Worm (Caenorhabditis elegans) whole organism, late embryonic: ENCODE results near the gene Y62E10A.20.
"Not testable (repeated sequence)": the region's sequence is repeated elsewhere in the genome, so short reads cannot be mapped to it uniquely, and the experiment has no call there.

Experiments
- C08G9.2 ChIP-seq: sonication (generic microtip); optimal IDR thresholded peaks from 2 replicates; lab custom pipeline; 2016; ENCODE audit warnings: mild to moderate bottlenecking, missing genetic modification characterization, moderate library complexity, missing compliant biosample characterization
- C38D4.7 ChIP-seq: fragments of 200-800 bp; sonication (Bioruptor generic); optimal IDR thresholded peaks from 2 replicates; lab custom pipeline; 2018; ENCODE audit warnings: mild to moderate bottlenecking, missing genetic modification characterization, moderate library complexity, missing compliant biosample characterization
- Y22D7AL.16 ChIP-seq: sonication (generic microtip); optimal IDR thresholded peaks from 2 replicates; lab custom pipeline; 2016; ENCODE audit warnings: missing genetic modification characterization, missing compliant biosample characterization
- ceh-19 ChIP-seq: fragments of 200-800 bp; sonication (Bioruptor generic); optimal IDR thresholded peaks from 2 replicates; lab custom pipeline; 2018; ENCODE audit warnings: mild to moderate bottlenecking, missing genetic modification characterization, missing compliant biosample characterization
- ceh-2 ChIP-seq: sonication (generic microtip); optimal IDR thresholded peaks from 2 replicates; lab custom pipeline; 2016; ENCODE audit warnings: missing genotype, missing genetic modification characterization, missing compliant biosample characterization
- ceh-22 ChIP-seq: sonication (generic microtip); optimal IDR thresholded peaks from 2 replicates; lab custom pipeline; 2017; ENCODE audit warnings: missing biosample characterization, missing genetic modification characterization
- ceh-24 ChIP-seq: sonication (generic microtip); optimal IDR thresholded peaks from 2 replicates; lab custom pipeline; 2016; ENCODE audit warnings: mild to moderate bottlenecking, missing genetic modification characterization, missing compliant biosample characterization
- ceh-30 ChIP-seq: fragments of 150-350 bp; optimal IDR thresholded peaks from 2 replicates; lab custom pipeline; 2014; ENCODE audit warnings: missing biosample characterization, missing genetic modification characterization
- ceh-34 ChIP-seq: sonication (generic microtip); optimal IDR thresholded peaks from 2 replicates; lab custom pipeline; 2016; ENCODE audit warnings: mild to moderate bottlenecking, missing genetic modification characterization, missing compliant biosample characterization
- ceh-45 ChIP-seq: fragments of 200-800 bp; sonication (Bioruptor generic); IDR thresholded peaks from 2 replicates; pipeline ENCODE4 v1.3.6; 2022; ENCODE audit warnings: missing genetic modification reagents, missing genetic modification characterization, missing compliant biosample characterization
- ets-4 ChIP-seq: sonication (generic microtip); optimal IDR thresholded peaks from 2 replicates; lab custom pipeline; 2016; ENCODE audit warnings: missing genetic modification characterization, missing compliant biosample characterization
- fax-1 ChIP-seq: sonication (generic microtip); optimal IDR thresholded peaks from 2 replicates; lab custom pipeline; 2016; ENCODE audit warnings: missing genotype, missing genetic modification characterization, missing compliant biosample characterization
- fkh-10 ChIP-seq: fragments of 150-350 bp; optimal IDR thresholded peaks from 2 replicates; lab custom pipeline; 2014; ENCODE audit warnings: missing biosample characterization, missing genetic modification reagents, missing genetic modification characterization
- fkh-6 ChIP-seq: sonication (generic microtip); optimal IDR thresholded peaks from 2 replicates; lab custom pipeline; 2016; ENCODE audit warnings: missing genetic modification characterization, missing compliant biosample characterization
- gmeb-2 ChIP-seq: sonication (generic microtip); optimal IDR thresholded peaks from 2 replicates; lab custom pipeline; 2016; ENCODE audit warnings: missing genetic modification characterization, inconsistent platforms, missing compliant biosample characterization
- hlh-13 ChIP-seq: fragments of 200-800 bp; sonication (Bioruptor generic); optimal IDR thresholded peaks from 2 replicates; lab custom pipeline; 2018; ENCODE audit warnings: mild to moderate bottlenecking, missing genetic modification characterization, missing compliant biosample characterization
- hlh-6 ChIP-seq: sonication (generic microtip); optimal IDR thresholded peaks from 2 replicates; lab custom pipeline; 2016; ENCODE audit warnings: missing genotype, missing genetic modification characterization, missing compliant biosample characterization
- hlh-8 ChIP-seq: sonication (generic microtip); optimal IDR thresholded peaks from 2 replicates; lab custom pipeline; 2016; ENCODE audit warnings: missing genotype, missing genetic modification characterization, missing compliant biosample characterization
- lin-11 ChIP-seq: fragments of 200-800 bp; sonication (Bioruptor generic); optimal IDR thresholded peaks from 2 replicates; lab custom pipeline; 2018; ENCODE audit warnings: mild to moderate bottlenecking, missing genetic modification characterization, missing compliant biosample characterization
- mec-3 ChIP-seq: sonication (generic microtip); optimal IDR thresholded peaks from 2 replicates; lab custom pipeline; 2016; ENCODE audit warnings: borderline replicate concordance, missing genetic modification characterization, missing compliant biosample characterization
- nfya-1 ChIP-seq: sonication (generic microtip); optimal IDR thresholded peaks from 2 replicates; lab custom pipeline; 2017; ENCODE audit warnings: missing genetic modification characterization, mild to moderate bottlenecking, missing compliant biosample characterization, antibody characterized with exemption, moderate library complexity
- nhr-11 ChIP-seq: fragments of 150-350 bp; optimal IDR thresholded peaks from 2 replicates; lab custom pipeline; 2014; ENCODE audit warnings: missing biosample characterization, missing genetic modification characterization
- nhr-232 ChIP-seq: sonication (generic microtip); optimal IDR thresholded peaks from 2 replicates; lab custom pipeline; 2016; ENCODE audit warnings: missing genetic modification characterization, missing compliant biosample characterization
- npax-4 ChIP-seq: sonication (generic microtip); optimal IDR thresholded peaks from 2 replicates; lab custom pipeline; 2016; ENCODE audit warnings: missing genetic modification characterization, missing compliant biosample characterization
- odd-2 ChIP-seq: sonication (generic microtip); optimal IDR thresholded peaks from 2 replicates; lab custom pipeline; 2017; ENCODE audit warnings: antibody characterized with exemption, mild to moderate bottlenecking, missing genetic modification characterization, missing compliant biosample characterization
- pag-3 ChIP-seq: sonication (generic microtip); optimal IDR thresholded peaks from 2 replicates; lab custom pipeline; 2016; ENCODE audit warnings: missing compliant biosample characterization, missing genetic modification characterization, borderline replicate concordance
- pat-9 ChIP-seq: fragments of 200-800 bp; sonication (Bioruptor generic); optimal IDR thresholded peaks from 2 replicates; lab custom pipeline; 2018; ENCODE audit warnings: mild to moderate bottlenecking, missing genetic modification characterization, moderate library complexity, missing compliant biosample characterization
- pha-2 ChIP-seq: sonication (generic microtip); optimal IDR thresholded peaks from 2 replicates; lab custom pipeline; 2017; ENCODE audit warnings: mild to moderate bottlenecking, missing genetic modification characterization, missing compliant biosample characterization
- pha-4 ChIP-seq: fragments of 150-350 bp; optimal IDR thresholded peaks from 2 replicates; lab custom pipeline; 2018; ENCODE audit warnings: missing biosample characterization, missing genetic modification reagents, missing genetic modification characterization
- pqm-1 ChIP-seq: sonication (generic microtip); optimal IDR thresholded peaks from 2 replicates; lab custom pipeline; 2016; ENCODE audit warnings: missing genetic modification characterization, missing compliant biosample characterization
- pros-1 ChIP-seq: fragments of 150-350 bp; optimal IDR thresholded peaks from 2 replicates; lab custom pipeline; 2014; ENCODE audit warnings: missing biosample characterization, missing genetic modification reagents, missing genetic modification characterization
- ref-2 ChIP-seq: sonication (generic microtip); optimal IDR thresholded peaks from 2 replicates; lab custom pipeline; 2016; ENCODE audit warnings: missing genetic modification characterization, missing compliant biosample characterization
- rnt-1 ChIP-seq: sonication (generic microtip); optimal IDR thresholded peaks from 2 replicates; lab custom pipeline; 2016; ENCODE audit warnings: missing genetic modification characterization, missing compliant biosample characterization
- unc-42 ChIP-seq: sonication (generic microtip); optimal IDR thresholded peaks from 2 replicates; lab custom pipeline; 2016; ENCODE audit warnings: missing genotype, missing genetic modification characterization, missing compliant biosample characterization
- unc-86 ChIP-seq: sonication (generic microtip); optimal IDR thresholded peaks from 2 replicates; lab custom pipeline; 2016; ENCODE audit warnings: missing genetic modification characterization, missing compliant biosample characterization
- zip-5 ChIP-seq: sonication (generic microtip); optimal IDR thresholded peaks from 2 replicates; lab custom pipeline; 2016; ENCODE audit warnings: missing genetic modification characterization, missing compliant biosample characterization
- ztf-16 ChIP-seq: sonication (generic microtip); optimal IDR thresholded peaks from 2 replicates; lab custom pipeline; 2017; ENCODE audit warnings: missing genetic modification characterization, missing compliant biosample characterization

Gene Y62E10A.20

ce11 chrIV:13386043-13386442 is at the start of gene Y62E10A.20, which contains the start of the genes Y62E10A.23 and mdt-9 (continued):
- TF ChIP-seq mec-3 (tag; lab: Kevin White, UChicago), result no peak
- TF ChIP-seq pros-1 (tag; lab: Kevin White, UChicago), result peak; percentile 42
- TF ChIP-seq hlh-8 (tag; lab: Kevin White, UChicago), result peak; percentile 60
- TF ChIP-seq ceh-34 (tag; lab: Kevin White, UChicago), result peak; percentile 67
- peak; percentile 55 for TF ChIP-seq unc-86 (tag; lab: Kevin White, UChicago)
- peak; percentile 84 for TF ChIP-seq nfya-1 (tag; lab: Kevin White, UChicago)
- TF ChIP-seq hlh-13, result no peak
- TF ChIP-seq fax-1 (tag; lab: Kevin White, UChicago), result peak; percentile 91
- no peak for TF ChIP-seq ceh-22 (tag; lab: Kevin White, UChicago)
- peak; percentile 25 for TF ChIP-seq odd-2
- no peak for TF ChIP-seq nhr-11 (tag; lab: Kevin White, UChicago)
- TF ChIP-seq unc-42 (tag; lab: Kevin White, UChicago), result peak; percentile 89
- TF ChIP-seq fkh-6, result peak; percentile 29
- peak; percentile 55 for TF ChIP-seq C08G9.2 (tag; lab: Kevin White, UChicago)
- 0 out of 2 replicates have a peak, but pooled peaks have one; percentile 52 for TF ChIP-seq ceh-45 (GFP tag; lab: Robert Waterston, UW)
- TF ChIP-seq ets-4 (tag; lab: Kevin White, UChicago), result no peak
- TF ChIP-seq, all 69 proteins: peak for 50

ce11 chrIV:13433904-13434303 is 48.0 kb upstream of the Y62E10A.20 start, which contains the start of gene K09B11.5:
Gene K09B11.5, minus strand, starts transcription at chrIV:13434004.
- not testable (repeated sequence) for TF ChIP-seq rnt-1, npax-4, pros-1 (tag; lab: Kevin White, UChicago)

ce11 chrIV:13429240-13429639 is 43.3 kb upstream of the Y62E10A.20 start, which contains the start of gene K09B11.4:
Gene K09B11.4, plus strand, starts transcription at chrIV:13429540.
- TF ChIP-seq pha-2 (no peak), lin-11 (tag; lab: Kevin White, UChicago) (no peak), hlh-6 (tag; lab: Kevin White, UChicago) (no peak), unc-86 (tag; lab: Kevin White, UChicago) (no peak), zip-5 (no peak)

- no peak for TF ChIP-seq ref-2
- TF ChIP-seq C38D4.7 (GFP tag; lab: Kevin White, UChicago), result no peak
Measured at ce11 chrIV:13422200-13422599, 36.3 kb upstream of the Y62E10A.20 start, which contains the start of gene nol-9. Gene nol-9, plus strand, starts transcription at chrIV:13422500.

ce11 chrIV:13415739-13416271 is 29.9 kb upstream of the Y62E10A.20 start, which contains the start of the genes pik-1 and aptf-2:
Gene pik-1, plus strand, starts transcription at chrIV:13416041.
Gene aptf-2, minus strand, starts transcription at chrIV:13416051.
- TF ChIP-seq fkh-10 (GFP tag; lab: Kevin White, UChicago), result no peak
- TF ChIP-seq ztf-16 (tag; lab: Kevin White, UChicago), result no peak
- TF ChIP-seq pat-9 (tag; lab: Kevin White, UChicago), result no peak
- no peak for TF ChIP-seq ceh-2 (tag; lab: Kevin White, UChicago)
- no peak for TF ChIP-seq pqm-1
- TF ChIP-seq fax-1 (tag; lab: Kevin White, UChicago), result no peak
- TF ChIP-seq gmeb-2 (tag; lab: Kevin White, UChicago), result no peak
- TF ChIP-seq ceh-24, result no peak
- TF ChIP-seq pha-4, result no peak
- TF ChIP-seq ceh-30 (tag; lab: Kevin White, UChicago), result no peak
- no peak for TF ChIP-seq Y22D7AL.16 (tag; lab: Kevin White, UChicago)
- TF ChIP-seq ceh-19 (GFP tag; lab: Kevin White, UChicago), result no peak
- no peak for TF ChIP-seq odd-2
- TF ChIP-seq C08G9.2 (tag; lab: Kevin White, UChicago), result no peak
- no peak for TF ChIP-seq pag-3 (tag; lab: Kevin White, UChicago)
- no peak for TF ChIP-seq nhr-232
